Fruit fly (Drosophila melanogaster): ENCODE results near the gene CG8773.

CG8773 gene

DNA sequence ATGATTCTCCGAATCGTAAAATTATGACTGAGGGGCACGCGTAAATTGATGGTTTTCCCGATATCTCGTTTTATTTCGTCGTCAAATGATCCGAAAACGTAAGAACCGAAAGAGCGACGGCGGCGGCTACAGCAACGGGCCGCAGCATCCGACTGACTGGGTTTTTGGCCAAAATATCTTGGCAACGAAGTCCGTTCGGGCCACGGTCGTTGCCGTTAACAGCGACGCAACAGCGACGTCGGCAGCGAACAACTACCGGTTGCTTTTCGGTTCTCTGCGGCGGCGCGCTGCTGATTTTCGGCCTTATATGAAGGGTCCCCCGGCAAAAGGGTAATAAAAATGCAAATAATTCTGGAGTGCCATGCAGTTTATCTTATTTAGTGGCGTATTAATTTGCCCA is 39.5 kb downstream of the CG8773 start, which contains the start of gene PK2-R2 (continued):
- no peak for TF ChIP-seq gce (GFP tag; IDR thresholded peaks at IDR 0.05)
- TF ChIP-seq Antp (GFP tag; optimal IDR thresholded peaks at IDR 0.05) = no peak

DNA sequence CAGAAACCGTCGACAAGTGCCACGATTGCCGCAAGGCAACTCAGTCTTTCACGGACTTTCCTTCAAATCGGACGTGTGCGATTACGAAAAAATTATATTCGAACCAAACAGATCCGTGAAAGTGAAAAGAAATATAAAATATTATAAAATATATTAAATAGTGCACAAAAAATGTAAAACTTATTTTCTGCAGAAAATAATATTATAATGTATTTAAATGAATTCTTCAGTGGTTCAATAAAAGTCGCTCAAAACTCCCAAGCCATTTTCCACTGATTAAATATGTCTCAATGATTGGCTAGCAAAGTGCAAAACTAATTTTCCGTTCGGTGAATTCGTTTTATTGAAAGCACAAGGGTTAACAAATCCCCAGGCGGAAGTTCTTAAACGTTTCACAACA is 43.5 kb downstream of the CG8773 start, which contains the start of gene PK2-R1:
PK2-R1 (plus strand) TSS at position 301 of the 400 bp plus-strand sequence.
- TF ChIP-seq CG15601 (tag; optimal IDR thresholded peaks at IDR 0.05) = no peak
- TF ChIP-seq sc (optimal IDR thresholded peaks at IDR 0.05) = no peak
- no peak for TF ChIP-seq sc (GFP tag; optimal IDR thresholded peaks at IDR 0.05)

Measured in whole organism, embryonic.